Fruit fly (Drosophila melanogaster) Kc167 (cell line): Measurements from ENCODE around the gene Ir94g.

Source experiments
- Myc ChIP-seq: fragments of >200 bp; optimal IDR thresholded peaks from 2 replicates; lab custom pipeline; 2017; ENCODE audit warnings: missing external identifiers
- Sin3A ChIP-seq: fragments of >200 bp; optimal IDR thresholded peaks from 2 replicates; lab custom pipeline; 2018; ENCODE audit warnings: missing external identifiers
- h ChIP-seq: fragments of >200 bp; optimal IDR thresholded peaks from 3 replicates; lab custom pipeline; 2018; ENCODE audit warnings: missing external identifiers
- insv ChIP-seq: fragments of >200 bp; optimal IDR thresholded peaks from 3 replicates; lab custom pipeline; 2018; ENCODE audit warnings: missing external identifiers
- psq ChIP-seq: fragments of >200 bp; optimal IDR thresholded peaks from 2 replicates; lab custom pipeline; 2017; ENCODE audit warnings: missing external identifiers
- ttk ChIP-seq: sonication (Bioruptor generic); optimal IDR thresholded peaks from 2 replicates; lab custom pipeline; 2017; ENCODE audit warnings: missing external identifiers

The Ir94g gene

dm6 chr3R:23497241-23497640, 13.6 kb downstream of the Ir94g start:
- TF ChIP-seq ttk (lab: Kevin White, UChicago) (no peak), psq (lab: Kevin White, UChicago) (no peak), h (lab: Kevin White, UChicago) (no peak), Sin3A (no peak), insv (lab: Kevin White, UChicago) (no peak)

dm6 chr3R:23503511-23503910, 19.8 kb downstream of the Ir94g start:
- no peak for TF ChIP-seq ttk (lab: Kevin White, UChicago)
- no peak for TF ChIP-seq Sin3A
- TF ChIP-seq psq (lab: Kevin White, UChicago), result no peak
- no peak for TF ChIP-seq Myc (lab: Kevin White, UChicago)
- no peak for TF ChIP-seq h (lab: Kevin White, UChicago)

DNA sequence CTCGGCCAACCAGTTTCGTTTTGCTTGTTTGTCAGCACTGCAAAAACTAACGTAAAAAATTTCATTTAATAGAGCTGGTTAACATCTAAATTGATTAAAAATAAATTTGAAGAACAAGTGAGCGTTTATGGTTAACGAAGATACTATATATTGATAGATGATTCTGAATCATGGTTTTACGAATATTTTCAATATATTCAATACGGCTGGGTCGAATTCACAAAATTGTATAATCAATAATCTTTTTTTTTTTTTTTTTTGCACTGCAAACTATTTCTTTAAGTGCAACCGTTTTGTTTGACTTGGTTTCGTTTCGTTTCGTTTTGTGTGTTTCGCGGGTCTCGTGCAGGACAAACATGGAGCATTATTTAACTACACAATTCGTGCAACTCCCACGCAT, 21.1 kb downstream of the Ir94g start:
- TF ChIP-seq insv (lab: Kevin White, UChicago) (no peak), psq (lab: Kevin White, UChicago) (no peak), Myc (lab: Kevin White, UChicago) (no peak), ttk (lab: Kevin White, UChicago) (no peak), h (lab: Kevin White, UChicago) (no peak)

DNA sequence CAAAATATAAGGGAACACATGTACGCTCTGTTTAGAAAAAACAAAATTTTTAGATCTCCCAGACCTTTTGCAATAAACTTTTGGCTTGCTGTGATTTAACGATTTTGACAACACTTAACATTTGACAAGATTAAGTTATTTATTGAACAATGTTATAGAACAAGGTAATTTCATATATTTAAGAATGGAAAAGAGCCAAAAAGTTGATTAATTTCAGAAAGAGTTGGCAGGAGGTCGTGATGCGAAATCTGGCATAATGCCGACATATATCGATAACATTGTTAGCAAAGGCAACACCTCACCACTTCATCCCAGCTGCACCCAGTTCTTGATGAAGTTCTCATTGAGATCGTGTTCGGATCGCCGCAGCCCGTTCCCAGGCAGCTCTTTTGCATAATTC, 23.7 kb downstream of the Ir94g start, which contains the start of gene CG34289:
CG34289 (minus strand) TSS at position 101 of the 400 bp plus-strand sequence.
- no peak for TF ChIP-seq Sin3A

dm6 chr3R:23508304-23508703, 24.6 kb downstream of the Ir94g start:
- no peak for TF ChIP-seq Sin3A
- TF ChIP-seq Myc (lab: Kevin White, UChicago), result no peak
- TF ChIP-seq h (lab: Kevin White, UChicago), result no peak
- no peak for TF ChIP-seq psq (lab: Kevin White, UChicago)
- TF ChIP-seq insv (lab: Kevin White, UChicago), result no peak
- TF ChIP-seq ttk (lab: Kevin White, UChicago), result no peak

DNA sequence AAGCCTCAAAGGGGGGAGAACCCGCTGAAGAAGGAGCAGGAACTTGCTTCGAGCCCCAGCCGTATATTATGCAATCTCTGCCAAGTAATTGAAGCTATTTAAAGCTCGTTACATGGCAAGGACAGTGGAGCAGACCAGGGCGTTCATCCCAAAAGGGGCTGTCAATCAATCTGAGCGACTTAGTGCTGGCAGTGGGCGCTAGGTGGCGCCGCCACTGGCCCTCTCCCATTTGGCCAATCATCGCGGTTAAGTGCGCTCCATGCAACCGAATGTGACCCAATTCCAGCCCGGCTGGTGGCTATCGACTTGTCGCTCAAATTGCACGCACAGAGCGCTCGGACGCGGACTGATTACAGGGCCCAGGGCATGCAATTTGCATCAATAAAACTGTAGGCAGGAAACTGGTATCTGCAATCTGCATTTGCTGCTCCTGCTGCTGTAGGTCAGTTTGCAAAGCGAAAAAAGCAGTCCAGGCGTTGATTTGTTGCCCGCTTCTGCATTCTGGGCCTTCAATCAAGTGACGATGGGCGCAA, 25.8 kb downstream of the Ir94g start:
- TF ChIP-seq psq (lab: Kevin White, UChicago), result no peak
- no peak for TF ChIP-seq insv (lab: Kevin White, UChicago)
- no peak for TF ChIP-seq ttk (lab: Kevin White, UChicago)
- TF ChIP-seq Sin3A, result no peak
- no peak for TF ChIP-seq Myc (lab: Kevin White, UChicago)

DNA sequence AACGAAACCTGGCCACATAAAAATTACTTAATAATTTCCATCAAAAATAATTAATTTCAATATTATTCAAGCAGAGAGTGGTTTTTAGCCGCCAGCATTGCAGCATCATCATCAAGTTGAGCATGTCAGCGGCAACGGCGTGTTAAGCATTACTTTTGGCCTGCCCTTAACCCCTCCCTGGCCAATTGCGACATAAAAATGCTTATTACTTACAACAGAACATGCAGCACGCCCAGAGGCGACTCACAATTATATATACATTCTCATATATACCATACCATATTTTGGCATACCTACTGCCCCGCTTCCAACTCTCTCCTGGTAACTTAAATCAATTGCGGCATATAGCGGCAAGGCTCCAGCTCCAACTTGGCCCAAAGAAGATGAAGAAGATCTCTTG, 27.7 kb downstream of the Ir94g start:
- TF ChIP-seq insv (lab: Kevin White, UChicago) (no peak), Sin3A (no peak), Myc (lab: Kevin White, UChicago) (no peak), psq (lab: Kevin White, UChicago) (no peak), h (lab: Kevin White, UChicago) (no peak), ttk (lab: Kevin White, UChicago) (no peak)

dm6 chr3R:23519395-23520101, 35.9 kb downstream of the Ir94g start, which contains the start of gene Irk2:
Gene Irk2 (minus strand): TSS chr3R:23519445.
- TF ChIP-seq Myc (lab: Kevin White, UChicago) (no peak), psq (lab: Kevin White, UChicago) (no peak), h (lab: Kevin White, UChicago) (no peak), ttk (lab: Kevin White, UChicago) (no peak), Sin3A (no peak), insv (lab: Kevin White, UChicago) (no peak)

dm6 chr3R:23521483-23521882, 37.8 kb downstream of the Ir94g start, which contains the start of gene CG10177:
Gene CG10177 (minus strand): TSS chr3R:23521583.
- TF ChIP-seq psq (lab: Kevin White, UChicago) (no peak), h (lab: Kevin White, UChicago) (no peak), ttk (lab: Kevin White, UChicago) (no peak), Myc (lab: Kevin White, UChicago) (no peak), Sin3A (no peak), insv (lab: Kevin White, UChicago) (no peak)

- TF ChIP-seq psq (lab: Kevin White, UChicago) (no peak), Sin3A (no peak), ttk (lab: Kevin White, UChicago) (no peak), insv (lab: Kevin White, UChicago) (no peak), h (lab: Kevin White, UChicago) (no peak), Myc (lab: Kevin White, UChicago) (no peak)
Observed at dm6 chr3R:23522296-23522695, 38.6 kb downstream of the Ir94g start.

- no peak for TF ChIP-seq h (lab: Kevin White, UChicago)
- TF ChIP-seq ttk (lab: Kevin White, UChicago), result no peak
- no peak for TF ChIP-seq Sin3A
- no peak for TF ChIP-seq psq (lab: Kevin White, UChicago)
- TF ChIP-seq Myc (lab: Kevin White, UChicago), result no peak
- TF ChIP-seq insv (lab: Kevin White, UChicago), result no peak
Observed at dm6 chr3R:23526069-23526468, 42.4 kb downstream of the Ir94g start.

DNA sequence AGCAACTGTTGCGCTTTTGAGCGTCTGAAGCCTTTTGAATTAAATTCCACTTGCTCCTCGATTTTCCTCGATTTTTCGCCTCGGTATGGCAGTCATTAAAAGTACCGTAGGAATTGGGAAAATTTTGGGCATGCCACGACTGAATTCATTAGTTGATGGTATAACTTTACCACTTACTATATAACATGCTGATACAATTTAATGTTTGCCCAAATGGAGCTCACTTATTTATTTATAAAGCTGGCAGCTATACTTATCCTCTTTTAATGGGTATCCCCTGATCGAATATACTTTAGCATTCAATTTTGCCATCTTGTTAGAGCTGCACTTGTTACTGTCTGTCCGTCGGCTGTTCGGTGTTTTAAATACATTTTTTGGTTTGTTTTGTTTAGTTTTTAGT, 43.7 kb downstream of the Ir94g start:
- TF ChIP-seq psq (lab: Kevin White, UChicago) (no peak), h (lab: Kevin White, UChicago) (no peak), Myc (lab: Kevin White, UChicago) (no peak), ttk (lab: Kevin White, UChicago) (no peak)
